Worm (Caenorhabditis elegans): Measurements from ENCODE around the gene nol-9.
"Not testable (repeated sequence)": the region's sequence is repeated elsewhere in the genome, so short reads cannot be mapped to it uniquely, and the experiment has no call there.

DNA sequence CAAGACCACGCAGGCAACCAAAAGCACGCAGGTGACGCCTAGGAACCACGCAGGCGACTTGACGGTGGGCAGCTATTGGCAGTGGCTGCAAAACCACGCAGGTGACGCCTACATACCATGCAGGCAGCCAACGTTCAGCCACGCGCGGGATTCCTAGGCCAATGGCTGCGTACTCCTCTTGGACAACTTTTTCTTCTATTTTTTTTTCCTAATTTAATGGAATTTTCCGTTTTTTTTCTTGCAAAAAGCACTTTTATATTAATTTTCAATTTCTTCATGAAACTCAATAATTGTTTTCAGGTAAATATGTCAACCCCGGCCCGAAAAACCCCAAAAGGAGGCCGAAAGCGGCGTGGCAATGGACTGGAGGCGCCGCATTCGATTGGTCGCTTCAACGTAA is 32.9 kb downstream of the nol-9 start, which contains the start of gene Y38H8A.7:
- not testable (repeated sequence) for TF ChIP-seq dao-5, him-1 (tag; optimal IDR thresholded peaks at IDR 0.05)
